Fruit fly (Drosophila melanogaster) whole organism: Measurements from ENCODE around the gene CG3437.

ENCODE experiments used
- CG8478 ChIP-seq: fragments of >200 bp; optimal IDR thresholded peaks from 2 replicates; lab custom pipeline; 2018; ENCODE audit warnings: inconsistent platforms
- pan ChIP-seq: fragments of >200 bp; optimal IDR thresholded peaks from 2 replicates; lab custom pipeline; 2017
- psq ChIP-seq: fragments of >200 bp; optimal IDR thresholded peaks from 2 replicates; lab custom pipeline; 2017
- usp ChIP-seq: fragments of >200 bp; optimal IDR thresholded peaks from 2 replicates; lab custom pipeline; 2017; ENCODE audit warnings: missing biosample characterization, missing genetic modification characterization, mixed read lengths

- no peak for TF ChIP-seq CG8478 (lab: Kevin White, UChicago)
- TF ChIP-seq psq (lab: Kevin White, UChicago), result no peak
- no peak for TF ChIP-seq pan (lab: Kevin White, UChicago)
- no peak for TF ChIP-seq usp (GFP tag; lab: Kevin White, UChicago)
Observed at dm6 chr3L:9452422-9452821, 5.0 kb downstream of the CG3437 start.
